Worm (Caenorhabditis elegans): ENCODE data around the gene syg-1.

The syg-1 gene

DNA sequence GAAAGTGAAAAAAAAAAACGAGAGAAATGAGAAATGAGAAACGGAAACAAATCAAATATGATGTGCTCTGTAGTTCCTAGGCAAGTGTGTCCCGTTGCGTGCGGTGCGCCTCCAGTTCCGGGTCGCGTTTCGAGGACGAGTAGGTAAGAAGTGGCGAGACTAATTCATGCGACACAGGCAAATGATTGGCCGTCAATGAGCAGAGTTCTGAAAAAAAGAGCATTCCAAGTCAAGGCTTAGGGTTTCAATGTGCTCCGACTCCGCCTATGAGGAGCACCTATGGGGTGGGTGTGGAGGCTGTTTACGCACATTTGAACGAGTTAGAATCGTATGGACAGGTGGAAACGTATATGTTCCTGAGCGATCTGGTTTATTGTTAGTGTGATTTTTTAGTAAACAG lies 28.2 kb upstream of the syg-1 start:
- TF ChIP-seq tlp-1 (tag; optimal IDR thresholded peaks at IDR 0.05), result no peak
- peak; percentile 6 for TF ChIP-seq dsc-1 (tag; optimal IDR thresholded peaks at IDR 0.05)
- TF ChIP-seq egl-13 (tag; optimal IDR thresholded peaks at IDR 0.05), result peak; percentile 18
- no peak for TF ChIP-seq nhr-47 (tag; optimal IDR thresholded peaks at IDR 0.05)
- no peak for TF ChIP-seq zag-1 (tag; optimal IDR thresholded peaks at IDR 0.05)
- no peak for TF ChIP-seq lin-14 (GFP tag; optimal IDR thresholded peaks at IDR 0.05)
- no peak for TF ChIP-seq skn-1 (tag; optimal IDR thresholded peaks at IDR 0.05)
- peak; percentile 6 for TF ChIP-seq elt-2 (tag; optimal IDR thresholded peaks at IDR 0.05)
- no peak for TF ChIP-seq nhr-20 (tag; optimal IDR thresholded peaks at IDR 0.05)
- no peak for TF ChIP-seq alr-1 (tag; optimal IDR thresholded peaks at IDR 0.05; ENCODE audit: borderline replicate concordance)

DNA sequence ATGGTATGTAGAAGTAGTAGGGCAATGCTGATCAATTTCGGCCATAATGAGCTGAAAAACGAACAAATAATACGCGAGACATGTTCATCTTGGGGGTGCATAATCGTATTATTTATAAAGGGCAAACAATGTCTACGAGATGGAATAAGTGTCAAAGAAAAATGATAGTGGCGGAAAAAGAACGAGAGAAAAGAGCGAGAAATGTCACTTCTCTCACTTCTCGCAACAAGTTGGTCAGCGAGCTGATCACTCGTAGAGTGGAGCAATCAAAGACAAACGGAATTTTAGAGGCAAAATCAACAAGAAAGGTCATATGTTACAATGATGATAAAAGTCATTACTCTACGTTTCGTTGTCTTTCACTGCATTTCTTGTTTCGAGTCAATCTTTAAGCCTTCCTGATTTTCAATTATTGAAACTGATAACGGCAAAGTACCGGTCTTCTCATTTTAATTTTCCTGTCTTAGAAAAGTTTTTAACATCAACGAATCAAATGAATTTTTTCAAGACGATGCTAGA lies 25.9 kb upstream of the syg-1 start, which contains the start of gene F52H2.3:
F52H2.3 (minus strand) TSS at position 51 of the 519 bp plus-strand sequence.
- TF ChIP-seq nhr-20 (tag; optimal IDR thresholded peaks at IDR 0.05), result peak; percentile 8
- no peak for TF ChIP-seq elt-3 (tag; optimal IDR thresholded peaks at IDR 0.05)
- TF ChIP-seq C16A3.4 (tag; optimal IDR thresholded peaks at IDR 0.05), result no peak
- no peak for TF ChIP-seq nhr-90 (tag; optimal IDR thresholded peaks at IDR 0.05; ENCODE audit: poor library complexity)
- no peak for TF ChIP-seq zag-1 (tag; optimal IDR thresholded peaks at IDR 0.05)
- no peak for TF ChIP-seq ceh-88 (GFP tag; IDR thresholded peaks at IDR 0.05)
- TF ChIP-seq lin-14 (GFP tag; optimal IDR thresholded peaks at IDR 0.05), result peak; percentile 32
- TF ChIP-seq mab-9 (GFP tag; IDR thresholded peaks at IDR 0.05), result no peak
- TF ChIP-seq xbp-1 (tag; optimal IDR thresholded peaks at IDR 0.05), result no peak
- no peak for TF ChIP-seq unc-86 (tag; optimal IDR thresholded peaks at IDR 0.05)
- peak; percentile 44 for TF ChIP-seq skn-1 (tag; optimal IDR thresholded peaks at IDR 0.05)
- TF ChIP-seq jun-1 (tag; optimal IDR thresholded peaks at IDR 0.05), result no peak
- TF ChIP-seq nhr-77 (tag; optimal IDR thresholded peaks at IDR 0.05), result no peak
- TF ChIP-seq lin-35 (GFP tag; optimal IDR thresholded peaks at IDR 0.05), result peak in 1 of 2 experiments; percentile 37
- peak; percentile 60 for TF ChIP-seq elt-2 (tag; optimal IDR thresholded peaks at IDR 0.05)
- no peak for TF ChIP-seq snpc-4 (tag; optimal IDR thresholded peaks at IDR 0.05)
- no peak for TF ChIP-seq hlh-4 (tag; optimal IDR thresholded peaks at IDR 0.05)
- TF ChIP-seq tbx-2 (tag; optimal IDR thresholded peaks at IDR 0.05), result no peak
- no peak for TF ChIP-seq efl-1 (optimal IDR thresholded peaks at IDR 0.05)
- peak in 1 of 2 experiments; percentile 23 for TF ChIP-seq efl-1 (GFP tag; optimal IDR thresholded peaks at IDR 0.05 in 1 of 2)
- no peak for TF ChIP-seq egl-13 (tag; optimal IDR thresholded peaks at IDR 0.05)

DNA sequence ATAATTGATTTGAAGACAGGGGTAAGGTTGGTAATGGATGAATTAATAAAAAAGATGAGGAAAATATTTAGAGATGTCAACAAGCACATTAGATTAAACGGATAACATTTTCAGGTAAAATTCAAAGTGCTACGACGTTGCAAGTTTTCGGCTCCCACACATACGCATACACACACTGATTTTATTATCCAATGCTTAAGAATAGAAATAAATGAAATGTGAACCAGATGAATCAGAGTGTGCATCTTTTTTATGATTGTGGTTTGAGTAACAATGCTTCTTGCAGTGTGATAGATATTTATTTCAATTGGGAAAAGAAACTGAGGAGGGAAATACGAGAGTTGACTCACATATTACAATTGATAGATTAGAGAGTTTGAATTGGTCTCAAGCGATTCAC lies 23.6 kb upstream of the syg-1 start:
- TF ChIP-seq isw-1 (GFP tag; IDR thresholded peaks at IDR 0.05) (no peak), hpl-2 (GFP tag; optimal IDR thresholded peaks at IDR 0.05) (no peak), lin-39 (tag; optimal IDR thresholded peaks at IDR 0.05) (no peak), lir-3 (tag; optimal IDR thresholded peaks at IDR 0.05; ENCODE audit: poor library complexity) (no peak), lin-15B (tag; optimal IDR thresholded peaks at IDR 0.05) (no peak), sup-37 (GFP tag; optimal IDR thresholded peaks at IDR 0.05) (no peak), nhr-28 (tag; optimal IDR thresholded peaks at IDR 0.05) (no peak), pqm-1 (tag; optimal IDR thresholded peaks at IDR 0.05) (no peak), fkh-4 (tag; optimal IDR thresholded peaks at IDR 0.05; ENCODE audit: borderline replicate concordance) (peak; percentile 68), nhr-85 (tag) (no peak), dsc-1 (tag; optimal IDR thresholded peaks at IDR 0.05) (peak; percentile 93), efl-1 (optimal IDR thresholded peaks at IDR 0.05) (no peak), efl-1 (GFP tag; optimal IDR thresholded peaks at IDR 0.05 in 1 of 2) (peak in 1 of 2 experiments; percentile 67)

DNA sequence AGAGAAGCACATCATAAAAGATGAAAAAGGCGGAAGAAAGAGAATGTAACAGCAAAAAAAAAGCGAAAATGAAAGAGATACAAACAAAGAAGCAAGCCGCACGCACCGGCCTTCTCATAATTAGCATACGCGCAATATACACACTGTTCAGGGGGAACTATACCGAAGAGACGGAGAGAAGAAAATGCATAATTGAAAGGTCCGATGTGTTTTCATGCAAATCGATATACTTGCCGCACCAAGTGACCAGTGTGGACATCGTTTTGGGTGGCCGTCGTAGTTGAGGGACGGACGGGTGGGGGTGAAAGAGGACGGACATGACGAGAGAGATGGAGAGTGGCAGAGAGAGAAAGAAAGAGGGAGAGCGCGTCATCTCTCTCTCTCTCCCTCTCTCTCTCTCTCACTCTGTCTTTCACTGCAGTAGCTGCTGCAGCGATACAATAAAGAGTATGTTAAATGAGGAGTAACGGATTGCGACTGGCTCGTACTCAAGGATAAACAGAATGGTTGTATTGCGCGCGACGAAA lies 21.2 kb upstream of the syg-1 start:
- TF ChIP-seq nhr-77 (tag; optimal IDR thresholded peaks at IDR 0.05) (peak; percentile 85), hlh-17 (GFP tag; optimal IDR thresholded peaks at IDR 0.05; ENCODE audit: borderline replicate concordance) (no peak), snpc-4 (tag; optimal IDR thresholded peaks at IDR 0.05) (peak; percentile 62), ceh-90 (tag; optimal IDR thresholded peaks at IDR 0.05) (no peak), swsn-7 (tag; optimal IDR thresholded peaks at IDR 0.05) (peak; percentile 88), sox-4 (tag; optimal IDR thresholded peaks at IDR 0.05) (no peak), zag-1 (tag; optimal IDR thresholded peaks at IDR 0.05) (peak; percentile 60), rnt-1 (tag; optimal IDR thresholded peaks at IDR 0.05) (peak; percentile 90), dsc-1 (tag; optimal IDR thresholded peaks at IDR 0.05) (peak; percentile 82), ces-1 (GFP tag; optimal IDR thresholded peaks at IDR 0.05) (no peak), nhr-237 (tag; optimal IDR thresholded peaks at IDR 0.05) (peak; percentile 49), pag-3 (tag; optimal IDR thresholded peaks at IDR 0.05; ENCODE audit: borderline replicate concordance, insufficient read depth) (no peak), nhr-28 (tag; optimal IDR thresholded peaks at IDR 0.05) (no peak), aha-1 (tag; optimal IDR thresholded peaks at IDR 0.05) (peak; percentile 76), nhr-47 (tag; optimal IDR thresholded peaks at IDR 0.05) (peak; percentile 90), ztf-4 (tag; optimal IDR thresholded peaks at IDR 0.05) (peak; percentile 80), mab-9 (GFP tag; IDR thresholded peaks at IDR 0.05) (peak; percentile 66; the same call in 1 of the 2 replicates), pqm-1 (tag; optimal IDR thresholded peaks at IDR 0.05) (no peak), fkh-8 (tag; optimal IDR thresholded peaks at IDR 0.05) (peak; percentile 89)
